Fruit fly (Drosophila melanogaster) ovary, adult (tissue): ENCODE data around the gene CG9682.

ENCODE experiments used
- CG17801 ChIP-seq: fragments of 200-800 bp; optimal IDR thresholded peaks from 2 replicates; lab custom pipeline; 2019; ENCODE audit warnings: missing biosample characterization, mild to moderate bottlenecking, missing genetic modification characterization, moderate library complexity; ENCODE audit not compliant: partially characterized antibody

The CG9682 gene

dm6 chr3R:30250496-30250978, at the start of gene CG9682:
Gene CG9682 (plus strand): TSS chr3R:30250928.
- no peak for TF ChIP-seq CG17801 (GFP tag; lab: Kevin White, UChicago)

DNA sequence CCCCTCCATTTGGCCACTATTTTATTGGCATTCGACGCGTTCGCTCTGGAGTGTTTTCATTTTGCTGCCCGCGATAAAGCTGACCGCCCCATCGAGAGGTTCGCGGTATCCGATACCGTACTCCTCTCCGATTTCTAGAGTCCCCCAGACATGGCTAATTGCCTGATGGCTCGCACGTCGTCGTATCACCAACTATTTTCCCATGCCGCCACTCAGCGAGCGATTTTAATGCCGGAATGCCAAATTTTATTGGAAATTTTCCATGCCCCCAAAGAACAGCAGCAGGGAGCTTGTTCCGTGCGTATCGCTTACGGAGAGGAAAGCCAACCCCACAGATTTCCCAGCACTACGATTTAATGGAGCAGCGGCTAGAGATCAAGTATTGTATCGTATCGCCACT, 49.7 kb upstream of the CG9682 start:
- no peak for TF ChIP-seq CG17801 (GFP tag; lab: Kevin White, UChicago)

DNA sequence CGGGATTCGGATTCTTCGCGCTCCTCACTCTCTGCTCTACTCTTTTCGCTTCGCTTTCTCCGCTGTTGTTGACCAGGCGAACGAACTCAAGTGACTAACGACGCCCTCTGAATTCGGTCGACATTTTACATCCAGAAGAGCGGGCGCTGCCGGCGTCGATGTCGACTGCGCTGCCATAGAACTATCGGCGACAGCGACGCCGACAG, 47.9 kb upstream of the CG9682 start, which contains the start of gene CG9743:
Gene CG9743, minus strand, starts transcription at position 101 of the 206 bp plus-strand sequence.
- no peak for TF ChIP-seq CG17801 (GFP tag; lab: Kevin White, UChicago)

DNA sequence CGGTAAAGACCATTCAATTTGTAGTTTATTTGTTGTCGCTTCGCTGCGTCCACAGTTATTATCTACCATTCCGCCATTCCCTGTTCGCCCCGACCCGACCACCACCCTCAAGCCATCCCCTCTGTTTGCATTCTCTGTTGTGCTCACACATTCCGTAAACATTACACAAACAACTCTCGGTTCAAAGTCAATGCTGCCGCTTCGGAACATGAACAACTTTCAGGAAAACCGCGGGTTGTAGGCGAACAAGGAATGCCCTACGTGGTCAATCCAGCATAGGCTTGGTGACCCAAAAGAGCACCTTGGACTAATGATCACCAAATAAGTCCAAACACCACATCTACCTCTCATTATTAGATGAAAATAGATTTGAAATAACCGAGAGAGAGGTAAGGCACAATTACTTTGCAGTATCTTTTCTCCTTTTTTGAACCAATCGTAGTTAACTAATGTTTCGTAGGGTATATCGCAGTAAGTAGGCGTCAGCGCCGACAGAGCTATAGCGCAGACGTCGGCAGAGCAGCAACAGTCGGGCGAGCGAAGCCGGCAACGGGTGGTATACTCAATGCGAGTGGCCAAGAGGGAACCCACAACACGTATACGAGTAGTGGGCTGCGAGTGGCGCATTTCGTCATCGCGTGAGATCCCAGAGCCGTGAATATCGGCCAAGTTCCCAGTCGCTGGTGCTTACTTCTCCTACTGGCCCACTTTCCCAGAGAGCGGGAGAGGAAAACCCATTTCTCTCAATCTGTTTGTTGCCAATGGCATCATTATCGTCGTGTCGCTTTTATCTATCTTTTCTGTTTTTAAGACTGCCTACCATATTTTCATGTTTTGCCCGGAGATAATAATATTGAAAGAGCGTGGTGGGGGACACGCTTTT, 47.4 kb upstream of the CG9682 start:
- peak; percentile 70 for TF ChIP-seq CG17801 (GFP tag; lab: Kevin White, UChicago)

dm6 chr3R:30204004-30204603, 46.6 kb upstream of the CG9682 start:
- no peak for TF ChIP-seq CG17801 (GFP tag; lab: Kevin White, UChicago)

DNA sequence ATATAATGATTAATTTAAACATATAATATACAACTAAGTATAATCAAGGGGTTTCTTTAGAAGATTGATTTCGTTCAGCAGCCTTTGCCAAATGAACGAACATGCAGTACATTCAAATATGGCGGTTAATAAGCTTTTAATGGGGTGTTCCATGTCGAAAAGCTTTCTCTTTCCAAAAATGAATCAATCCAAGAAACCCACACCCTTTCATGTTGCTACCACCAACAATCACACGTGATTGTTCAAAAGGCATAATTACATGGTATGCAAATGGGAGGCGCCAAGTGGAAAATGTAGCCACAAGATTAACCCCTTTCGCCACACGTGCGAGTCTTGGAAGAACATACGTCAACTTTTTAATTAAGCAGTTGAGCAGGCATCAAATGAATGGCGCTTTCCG, 44.8 kb upstream of the CG9682 start:
- peak; percentile 25 for TF ChIP-seq CG17801 (GFP tag; lab: Kevin White, UChicago)

DNA sequence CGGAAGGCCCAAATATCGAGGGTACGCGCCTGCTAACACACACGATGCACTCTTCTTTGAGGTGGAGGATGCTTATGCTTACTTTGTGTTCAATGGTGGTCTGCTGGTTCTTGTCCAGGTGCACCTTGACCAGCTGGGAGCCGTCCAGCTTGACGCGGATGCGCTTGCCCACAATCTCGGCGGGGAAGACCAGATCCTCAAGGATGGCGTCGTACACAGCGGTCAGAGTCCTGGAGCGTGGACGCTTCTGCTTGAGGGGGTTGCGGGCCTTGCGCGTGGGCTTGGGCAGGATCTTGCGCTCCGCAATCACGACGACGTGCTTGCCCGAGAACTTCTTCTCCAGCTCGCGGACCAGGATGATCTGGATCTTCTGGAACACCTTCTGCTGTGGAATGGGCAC, 42.7 kb upstream of the CG9682 start:
- TF ChIP-seq CG17801 (GFP tag; lab: Kevin White, UChicago) = no peak

dm6 chr3R:30208766-30209484, 41.8 kb upstream of the CG9682 start, which contains the start of gene RpS7:
Gene RpS7 (minus strand): TSS chr3R:30209020.
- peak; percentile 86 for TF ChIP-seq CG17801 (GFP tag; lab: Kevin White, UChicago)

dm6 chr3R:30209648-30210047, 41.1 kb upstream of the CG9682 start, which contains the start of gene Anp:
Gene Anp (plus strand): TSS chr3R:30209948.
- no peak for TF ChIP-seq CG17801 (GFP tag; lab: Kevin White, UChicago)

DNA sequence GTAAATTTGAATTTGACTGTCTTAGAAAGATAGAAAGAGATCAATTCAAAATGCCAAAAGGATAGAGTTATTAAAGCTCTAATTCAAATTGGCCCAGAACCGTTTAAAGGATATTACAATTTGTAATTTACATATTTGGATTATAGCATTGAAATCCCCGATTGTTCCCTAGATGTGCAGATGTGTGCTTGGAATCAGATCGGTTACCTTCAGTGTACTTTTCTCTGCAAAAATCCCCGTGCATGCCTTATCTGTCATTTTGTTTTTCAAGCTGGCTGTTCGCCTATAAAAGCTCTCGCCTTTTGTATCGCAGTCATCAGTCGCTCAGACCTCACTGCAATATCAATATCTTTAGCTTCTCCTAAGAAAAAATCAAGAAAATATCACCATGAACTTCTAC, 40.2 kb upstream of the CG9682 start, which contains the start of gene CecA1:
Gene CecA1, plus strand, starts transcription at position 315 of the 400 bp plus-strand sequence.
- TF ChIP-seq CG17801 (GFP tag; lab: Kevin White, UChicago) = no peak

dm6 chr3R:30211856-30212255, 38.9 kb upstream of the CG9682 start, which contains the start of gene CecA2:
Gene CecA2 (plus strand): TSS chr3R:30212156.
- TF ChIP-seq CG17801 (GFP tag; lab: Kevin White, UChicago) = no peak

dm6 chr3R:30213697-30214096, 37.0 kb upstream of the CG9682 start, which contains the start of gene CecB:
Gene CecB (minus strand): TSS chr3R:30213797.
- TF ChIP-seq CG17801 (GFP tag; lab: Kevin White, UChicago) = no peak

DNA sequence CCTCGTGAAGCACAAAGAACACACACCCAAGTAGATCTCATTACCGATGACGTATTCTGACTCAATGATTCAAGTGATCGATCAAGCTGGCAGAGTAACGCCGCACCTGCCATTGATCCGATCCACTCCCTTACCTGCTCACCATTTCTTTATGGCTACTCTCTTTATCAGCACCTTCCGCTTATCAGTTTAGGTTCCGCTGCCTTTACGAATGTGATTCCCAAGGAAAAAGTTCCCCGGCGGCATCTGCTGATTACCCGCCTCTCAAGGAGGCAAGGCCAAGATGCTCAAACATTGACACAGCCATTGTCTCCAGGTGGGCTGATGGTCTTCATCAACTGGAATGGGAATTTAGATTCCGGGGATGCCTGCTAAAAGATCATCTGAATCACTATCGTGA, 35.7 kb upstream of the CG9682 start:
- no peak for TF ChIP-seq CG17801 (GFP tag; lab: Kevin White, UChicago)

DNA sequence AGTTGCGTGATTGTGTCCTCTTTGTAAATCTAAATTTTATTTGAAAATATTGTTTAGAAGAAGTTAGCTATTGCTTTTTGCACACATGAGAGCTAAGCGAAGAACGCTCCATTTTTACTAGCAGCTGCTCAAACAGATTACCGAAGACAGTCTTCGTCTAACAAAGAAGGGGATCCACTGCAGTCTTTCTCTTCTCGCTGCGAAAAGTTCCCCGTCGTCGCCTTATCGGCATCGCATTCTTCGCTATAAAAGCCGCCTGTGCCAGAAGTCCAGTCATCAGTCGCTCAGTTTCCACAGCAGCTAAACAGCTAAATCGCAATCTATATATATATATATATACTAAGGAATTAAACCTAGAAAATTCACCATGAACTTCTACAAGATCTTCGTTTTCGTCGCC, 34.5 kb upstream of the CG9682 start, which contains the start of gene CecC:
Gene CecC, plus strand, starts transcription at position 275 of the 400 bp plus-strand sequence.
- no peak for TF ChIP-seq CG17801 (GFP tag; lab: Kevin White, UChicago)

dm6 chr3R:30222236-30222635, 28.5 kb upstream of the CG9682 start:
- no peak for TF ChIP-seq CG17801 (GFP tag; lab: Kevin White, UChicago)
